Worm (Caenorhabditis elegans) whole organism, midembryonic: ENCODE data around the gene szy-20.

Experiments
- T22C8.4 ChIP-seq: fragments of 200-800 bp; sonication (Bioruptor generic); IDR thresholded peaks from 2 replicates; pipeline ENCODE4 v1.3.6; 2022; ENCODE audit warnings: missing genetic modification characterization, missing compliant biosample characterization
- cog-1 ChIP-seq: sonication (generic microtip); optimal IDR thresholded peaks from 2 replicates; lab custom pipeline; 2016; ENCODE audit warnings: missing genetic modification characterization, missing compliant biosample characterization
- flt-1 ChIP-seq: fragments of 200-800 bp; sonication (Bioruptor generic); IDR thresholded peaks from 2 replicates; pipeline ENCODE4 v1.3.6; 2022; ENCODE audit warnings: missing genetic modification characterization, missing compliant biosample characterization
- klf-2 ChIP-seq: fragments of 200-800 bp; sonication (Bioruptor generic); conservative IDR thresholded peaks from 2 replicates; pipeline ENCODE4 v1.3.6; 2022; ENCODE audit warnings: missing genetic modification reagents, missing genetic modification characterization, missing compliant biosample characterization
- med-1 ChIP-seq: sonication (generic microtip); optimal IDR thresholded peaks from 2 replicates; lab custom pipeline; 2017; ENCODE audit warnings: missing genetic modification characterization, mild to moderate bottlenecking, missing compliant biosample characterization, antibody characterized with exemption, missing genetic modification reagents; ENCODE audit not compliant: insufficient read depth
- ref-1 ChIP-seq: fragments of 200-800 bp; sonication (Bioruptor generic); conservative IDR thresholded peaks from 2 replicates; pipeline ENCODE4 v1.3.6; 2022; ENCODE audit warnings: missing genetic modification reagents, missing genetic modification characterization, missing compliant biosample characterization
- tab-1 ChIP-seq: fragments of 200-800 bp; sonication (Bioruptor generic); IDR thresholded peaks from 2 replicates; pipeline ENCODE4 v1.3.6; 2022; ENCODE audit warnings: missing genetic modification characterization, missing compliant biosample characterization
- ztf-23 ChIP-seq: fragments of 200-800 bp; sonication (Bioruptor generic); IDR thresholded peaks from 2 replicates; pipeline ENCODE4 v1.3.6; 2022; ENCODE audit warnings: missing genetic modification reagents, missing genetic modification characterization, missing compliant biosample characterization
- ztf-29 ChIP-seq: fragments of 200-800 bp; sonication (Bioruptor generic); IDR thresholded peaks from 2 replicates; pipeline ENCODE4 v1.3.6; 2022; ENCODE audit warnings: missing genetic modification reagents, missing genetic modification characterization, missing compliant biosample characterization

szy-20 gene

ce11 chrII:8982683-8983082, 13.6 kb upstream of the szy-20 start, which contains the start of gene C18E9.7:
TSS of gene C18E9.7 (minus strand) at chrII:8982783.
- TF ChIP-seq cog-1 (tag; lab: Kevin White, UChicago) (no peak), ztf-23 (no peak), ztf-29 (GFP tag; lab: Robert Waterston, UW) (no peak), T22C8.4 (GFP tag; lab: Robert Waterston, UW) (no peak), med-1 (GFP tag; lab: Kevin White, UChicago) (no peak), klf-2 (GFP tag; lab: Robert Waterston, UW) (no peak), ref-1 (GFP tag; lab: Robert Waterston, UW) (no peak), tab-1 (GFP tag; lab: Robert Waterston, UW) (no peak), flt-1 (GFP tag; lab: Robert Waterston, UW) (no peak)

- TF ChIP-seq klf-2 (GFP tag; lab: Robert Waterston, UW) (no peak), med-1 (GFP tag; lab: Kevin White, UChicago) (no peak), cog-1 (tag; lab: Kevin White, UChicago) (no peak), ztf-29 (GFP tag; lab: Robert Waterston, UW) (no peak), tab-1 (GFP tag; lab: Robert Waterston, UW) (no peak), T22C8.4 (GFP tag; lab: Robert Waterston, UW) (no peak), ztf-23 (no peak), ref-1 (GFP tag; lab: Robert Waterston, UW) (no peak), flt-1 (GFP tag; lab: Robert Waterston, UW) (no peak)
Measured at ce11 chrII:8973516-8974043, 4.4 kb upstream of the szy-20 start, which contains the start of gene tomm-40. TSS of gene tomm-40 (minus strand) at chrII:8973566.

DNA sequence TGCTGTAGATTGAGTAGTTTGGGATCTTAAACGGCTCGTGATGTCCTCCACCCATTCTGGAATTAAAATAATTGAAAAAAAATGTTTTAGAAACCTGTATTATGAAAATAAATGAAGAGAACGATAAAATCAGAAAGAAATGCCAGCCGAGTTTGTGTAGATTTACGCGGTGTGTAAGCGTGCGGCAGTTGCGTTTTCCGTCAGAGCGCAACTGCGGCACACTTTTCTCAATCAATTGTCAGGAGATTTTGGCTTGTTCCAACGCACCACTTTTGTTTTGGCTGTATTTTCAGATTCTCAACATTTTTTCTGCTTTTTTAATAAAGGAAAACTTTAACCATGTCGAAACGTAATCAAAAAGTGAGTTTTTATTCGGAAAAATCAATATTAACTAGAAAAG, 4.3 kb downstream of the szy-20 start, which contains the start of the genes ndub-3 and C18E9.2:
ndub-3 (minus strand) TSS at position 56 of the 400 bp plus-strand sequence.
C18E9.2 (plus strand) TSS at position 172 of the 400 bp plus-strand sequence.
- TF ChIP-seq ztf-23 (0 out of 2 replicates have a peak, but pooled peaks have one; percentile 48), ztf-29 (GFP tag; lab: Robert Waterston, UW) (no peak), med-1 (GFP tag; lab: Kevin White, UChicago) (no peak), flt-1 (GFP tag; lab: Robert Waterston, UW) (no peak)

DNA sequence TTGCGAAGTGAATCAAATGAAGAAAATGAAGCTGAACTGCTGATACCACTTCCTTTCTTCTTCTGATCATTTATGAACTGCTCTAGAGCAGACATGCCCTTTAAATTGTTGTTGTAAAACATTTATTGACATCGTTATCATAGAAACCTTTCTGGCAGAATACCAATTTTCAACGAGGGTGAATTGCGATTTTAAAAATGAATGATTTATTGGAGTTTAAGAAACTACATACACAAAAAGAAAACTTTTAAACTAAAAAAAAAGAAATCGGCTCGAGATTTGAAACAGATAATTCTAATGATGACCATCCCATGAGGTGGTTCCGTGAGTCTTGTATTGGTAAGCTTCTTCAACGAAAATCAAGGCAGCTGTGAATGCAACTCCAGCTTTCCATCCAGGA, 5.1 kb downstream of the szy-20 start, which contains the start of gene sftd-3:
sftd-3 (minus strand) TSS at position 101 of the 400 bp plus-strand sequence.
- TF ChIP-seq ref-1 (GFP tag; lab: Robert Waterston, UW) (no peak), ztf-23 (no peak)

- no peak for TF ChIP-seq flt-1 (GFP tag; lab: Robert Waterston, UW)
- TF ChIP-seq tab-1 (GFP tag; lab: Robert Waterston, UW): no peak
- no peak for TF ChIP-seq med-1 (GFP tag; lab: Kevin White, UChicago)
- TF ChIP-seq ztf-29 (GFP tag; lab: Robert Waterston, UW): no peak
- TF ChIP-seq ref-1 (GFP tag; lab: Robert Waterston, UW): no peak
- no peak for TF ChIP-seq ztf-23
- TF ChIP-seq T22C8.4 (GFP tag; lab: Robert Waterston, UW): no peak
- no peak for TF ChIP-seq klf-2 (GFP tag; lab: Robert Waterston, UW)
- no peak for TF ChIP-seq cog-1 (tag; lab: Kevin White, UChicago)
Measured at ce11 chrII:8962206-8962605, 6.9 kb downstream of the szy-20 start.

ce11 chrII:8961450-8961849, 7.7 kb downstream of the szy-20 start:
- TF ChIP-seq ztf-23: no peak
- TF ChIP-seq flt-1 (GFP tag; lab: Robert Waterston, UW): no peak
- TF ChIP-seq cog-1 (tag; lab: Kevin White, UChicago): no peak
- no peak for TF ChIP-seq klf-2 (GFP tag; lab: Robert Waterston, UW)
- no peak for TF ChIP-seq med-1 (GFP tag; lab: Kevin White, UChicago)
- no peak for TF ChIP-seq tab-1 (GFP tag; lab: Robert Waterston, UW)
- TF ChIP-seq ref-1 (GFP tag; lab: Robert Waterston, UW): no peak
- TF ChIP-seq ztf-29 (GFP tag; lab: Robert Waterston, UW): no peak
- TF ChIP-seq T22C8.4 (GFP tag; lab: Robert Waterston, UW): no peak

ce11 chrII:8960414-8960813, 8.7 kb downstream of the szy-20 start, which contains the start of gene cal-2:
TSS of gene cal-2 (plus strand) at chrII:8960714.
- TF ChIP-seq tab-1 (GFP tag; lab: Robert Waterston, UW) (no peak), flt-1 (GFP tag; lab: Robert Waterston, UW) (no peak), ref-1 (GFP tag; lab: Robert Waterston, UW) (no peak)

DNA sequence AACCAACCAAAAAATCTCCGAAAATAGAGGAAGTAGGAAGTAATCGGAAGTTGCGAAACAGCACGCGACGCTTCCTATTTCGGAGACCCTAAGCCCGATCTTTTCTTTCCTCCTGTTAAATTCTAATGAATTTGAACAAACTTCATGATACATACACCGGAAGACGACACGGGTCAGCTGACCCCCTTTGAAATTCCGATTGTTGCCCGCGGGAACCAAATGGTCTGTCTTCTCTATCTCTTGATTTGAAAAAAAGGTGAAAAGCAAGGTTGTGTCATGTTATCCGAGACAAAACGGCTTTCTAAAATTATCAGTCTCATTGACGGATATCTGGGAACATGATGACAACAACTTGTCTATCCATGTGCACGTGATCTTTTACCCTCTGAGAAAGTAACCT, 10.1 kb downstream of the szy-20 start:
- no peak for TF ChIP-seq ztf-29 (GFP tag; lab: Robert Waterston, UW)
- no peak for TF ChIP-seq ztf-23

DNA sequence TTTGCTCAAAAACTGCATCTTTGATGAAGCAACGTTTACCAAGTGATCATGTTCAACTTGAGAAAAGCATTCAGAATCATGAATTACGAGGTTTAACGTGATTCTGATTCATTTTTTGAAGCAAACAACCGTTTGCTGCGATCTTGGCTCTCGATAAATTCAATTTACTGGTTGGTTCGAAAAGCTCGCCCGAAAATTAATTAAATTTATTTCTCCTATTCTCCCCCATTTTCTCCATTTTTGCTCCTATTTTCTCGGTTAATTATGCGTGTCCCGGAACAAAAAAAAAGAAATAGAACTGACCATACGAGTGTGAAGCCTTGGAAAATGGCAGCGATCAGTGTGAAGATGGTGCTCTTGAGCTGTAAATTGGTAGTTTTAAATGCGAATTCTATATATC, 12.2 kb downstream of the szy-20 start:
- no peak for TF ChIP-seq cog-1 (tag; lab: Kevin White, UChicago)
- TF ChIP-seq klf-2 (GFP tag; lab: Robert Waterston, UW): no peak
- TF ChIP-seq T22C8.4 (GFP tag; lab: Robert Waterston, UW): no peak
- no peak for TF ChIP-seq ztf-23
- TF ChIP-seq flt-1 (GFP tag; lab: Robert Waterston, UW): no peak

- no peak for TF ChIP-seq ztf-23
- TF ChIP-seq tab-1 (GFP tag; lab: Robert Waterston, UW): no peak
- no peak for TF ChIP-seq cog-1 (tag; lab: Kevin White, UChicago)
- no peak for TF ChIP-seq klf-2 (GFP tag; lab: Robert Waterston, UW)
- TF ChIP-seq T22C8.4 (GFP tag; lab: Robert Waterston, UW): no peak
Measured at ce11 chrII:8953703-8954102, 15.4 kb downstream of the szy-20 start.
